Worm (Caenorhabditis elegans) whole organism, L1 larva: ENCODE data around the gene F26G5.1.
A peak's percentile ranks its signal among the peaks of the same experiment; 100 is the strongest.

ENCODE experiments used
- Y116A8C.19 ChIP-seq: sonication (generic microtip); optimal IDR thresholded peaks from 2 replicates; lab custom pipeline; 2016; ENCODE audit warnings: missing compliant biosample characterization, missing genetic modification characterization, borderline replicate concordance
- aha-1 ChIP-seq: fragments of 150-350 bp; optimal IDR thresholded peaks from 2 replicates; lab custom pipeline; 2014; ENCODE audit warnings: missing biosample characterization, missing genetic modification characterization
- blmp-1 ChIP-seq: fragments of 150-350 bp; optimal IDR thresholded peaks from 2 replicates; lab custom pipeline; 2014; ENCODE audit warnings: missing biosample characterization, missing genetic modification characterization
- ceh-63 ChIP-seq: fragments of 200-800 bp; sonication (Bioruptor generic); optimal IDR thresholded peaks from 2 replicates; lab custom pipeline; 2018; ENCODE audit warnings: mild to moderate bottlenecking, missing genetic modification characterization, missing compliant biosample characterization
- ceh-90 ChIP-seq: sonication (generic microtip); optimal IDR thresholded peaks from 2 replicates; lab custom pipeline; 2016; ENCODE audit warnings: missing genetic modification characterization, missing compliant biosample characterization
- efl-3 ChIP-seq: fragments of 200-800 bp; sonication (Bioruptor generic); optimal IDR thresholded peaks from 2 replicates; lab custom pipeline; 2018; ENCODE audit warnings: mild to moderate bottlenecking, missing genetic modification characterization, missing compliant biosample characterization
- elt-2 ChIP-seq: sonication (generic microtip); optimal IDR thresholded peaks from 2 replicates; lab custom pipeline; 2016; ENCODE audit warnings: missing genetic modification characterization, mild to moderate bottlenecking, inconsistent platforms, missing compliant biosample characterization, missing genetic modification reagents
- elt-3 ChIP-seq, 6 experiments: fragments of 150-350 bp in 1 of 6; sonication (generic microtip); optimal IDR thresholded peaks; 2 replicates each; lab custom pipeline; 2017 to 2018; ENCODE audit warnings: missing biosample characterization in 6 of 6, missing genetic modification characterization in 6 of 6, inconsistent platforms in 1 of 6
- fkh-10 ChIP-seq: sonication (generic microtip); optimal IDR thresholded peaks from 2 replicates; lab custom pipeline; 2017; ENCODE audit warnings: missing biosample characterization, missing genetic modification reagents, missing genetic modification characterization
- fos-1 ChIP-seq: fragments of 150-350 bp; optimal IDR thresholded peaks from 2 replicates; lab custom pipeline; 2014; ENCODE audit warnings: missing biosample characterization, missing genetic modification characterization
- hlh-17 ChIP-seq: fragments of 200-800 bp; sonication (Bioruptor generic); optimal IDR thresholded peaks from 2 replicates; lab custom pipeline; 2018; ENCODE audit warnings: missing genetic modification characterization, mild to moderate bottlenecking, missing compliant biosample characterization, moderate library complexity, borderline replicate concordance
- irx-1 ChIP-seq: sonication (generic microtip); optimal IDR thresholded peaks from 2 replicates; lab custom pipeline; 2016; ENCODE audit warnings: missing genetic modification characterization, missing compliant biosample characterization
- isw-1 ChIP-seq: fragments of 200-800 bp; sonication (Bioruptor generic); IDR thresholded peaks from 2 replicates; pipeline ENCODE4 v1.3.6; 2022; ENCODE audit warnings: missing genetic modification characterization, missing compliant biosample characterization
- jun-1 ChIP-seq: fragments of 150-350 bp; optimal IDR thresholded peaks from 2 replicates; lab custom pipeline; 2014; ENCODE audit warnings: missing biosample characterization, missing genetic modification reagents, missing genetic modification characterization
- lin-14 ChIP-seq: fragments of 200-800 bp; sonication (Bioruptor generic); optimal IDR thresholded peaks from 2 replicates; lab custom pipeline; 2018; ENCODE audit warnings: mild to moderate bottlenecking, missing genetic modification characterization, moderate library complexity, missing compliant biosample characterization
- mdl-1 ChIP-seq, 2 experiments: fragments of 150-350 bp; optimal IDR thresholded peaks; 2 replicates each; lab custom pipeline; 2014 to 2017; ENCODE audit warnings: missing biosample characterization in 2 of 2, missing genetic modification characterization in 2 of 2, inconsistent platforms in 1 of 2
- mep-1 ChIP-seq: fragments of 150-350 bp; optimal IDR thresholded peaks from 2 replicates; lab custom pipeline; 2014; ENCODE audit warnings: missing biosample characterization, missing genetic modification characterization
- nhr-20 ChIP-seq: sonication (generic microtip); optimal IDR thresholded peaks from 2 replicates; lab custom pipeline; 2016; ENCODE audit warnings: mild to moderate bottlenecking, missing genetic modification characterization, missing compliant biosample characterization
- nhr-71 ChIP-seq: sonication (generic microtip); optimal IDR thresholded peaks from 2 replicates; lab custom pipeline; 2016; ENCODE audit warnings: mild to moderate bottlenecking, missing genetic modification characterization, moderate library complexity, missing compliant biosample characterization
- nhr-76 ChIP-seq: sonication (generic microtip); optimal IDR thresholded peaks from 2 replicates; lab custom pipeline; 2017; ENCODE audit warnings: missing biosample characterization, missing genetic modification characterization
- snpc-4 ChIP-seq: fragments of 150-350 bp; optimal IDR thresholded peaks from 2 replicates; lab custom pipeline; 2014; ENCODE audit warnings: missing biosample characterization, missing genetic modification characterization
- snu-23 ChIP-seq: sonication (generic microtip); optimal IDR thresholded peaks from 2 replicates; lab custom pipeline; 2016; ENCODE audit warnings: missing genetic modification characterization, missing compliant biosample characterization
- unc-86 ChIP-seq: sonication (generic microtip); optimal IDR thresholded peaks from 2 replicates; lab custom pipeline; 2016; ENCODE audit warnings: missing genetic modification characterization, missing compliant biosample characterization
- ztf-11 ChIP-seq, 2 experiments: sonication (generic microtip); optimal IDR thresholded peaks; 2 replicates each; lab custom pipeline; 2016 to 2017; ENCODE audit warnings: missing genetic modification characterization in 2 of 2, missing biosample characterization in 1 of 2, missing compliant biosample characterization in 1 of 2
- ztf-4 ChIP-seq: fragments of 150-350 bp; optimal IDR thresholded peaks from 2 replicates; lab custom pipeline; 2014; ENCODE audit warnings: missing biosample characterization, missing genetic modification characterization

Gene F26G5.1

ce11 chrV:5023355-5023754 lies 48.1 kb downstream of the F26G5.1 start:
- no peak for TF ChIP-seq ztf-4 (tag; lab: Kevin White, UChicago)
- TF ChIP-seq aha-1, result no peak
- TF ChIP-seq jun-1 (tag; lab: Kevin White, UChicago), result no peak
- no peak for TF ChIP-seq fos-1 (tag; lab: Kevin White, UChicago)
- no peak for TF ChIP-seq efl-3 (GFP tag; lab: Kevin White, UChicago)
- TF ChIP-seq elt-3 (tag; optimal IDR thresholded peaks at IDR 0.05; lab: Kevin White, UChicago), result no peak
- no peak for TF ChIP-seq ztf-11 (tag; optimal IDR thresholded peaks at IDR 0.05; lab: Kevin White, UChicago)
- TF ChIP-seq isw-1 (GFP tag; lab: Robert Waterston, UW), result no peak
- TF ChIP-seq mep-1, result no peak
- TF ChIP-seq snu-23 (GFP tag; lab: Kevin White, UChicago), result no peak
- TF ChIP-seq fkh-10 (GFP tag; lab: Kevin White, UChicago), result no peak
- no peak for TF ChIP-seq ceh-63 (GFP tag; lab: Kevin White, UChicago)
- no peak for TF ChIP-seq irx-1 (tag; lab: Kevin White, UChicago)
- TF ChIP-seq Y116A8C.19 (tag; lab: Kevin White, UChicago), result no peak
- no peak for TF ChIP-seq ceh-90
- no peak for TF ChIP-seq unc-86 (tag; lab: Kevin White, UChicago)
- no peak for TF ChIP-seq mdl-1 (tag; optimal IDR thresholded peaks at IDR 0.05; lab: Kevin White, UChicago)
- no peak for TF ChIP-seq nhr-71
- no peak for TF ChIP-seq hlh-17
- no peak for TF ChIP-seq nhr-76 (tag; lab: Kevin White, UChicago)

ce11 chrV:5026438-5026837 lies 51.2 kb downstream of the F26G5.1 start:
- TF ChIP-seq lin-14 (GFP tag; lab: Kevin White, UChicago) (peak; percentile 11), blmp-1 (tag; lab: Kevin White, UChicago) (peak; percentile 47), elt-2 (tag; lab: Kevin White, UChicago) (peak; percentile 72), snpc-4 (tag; lab: Kevin White, UChicago) (no peak), nhr-20 (no peak), fkh-10 (GFP tag; lab: Kevin White, UChicago) (no peak)
